Worm (Caenorhabditis elegans) whole organism, late embryonic: Measurements from ENCODE around the gene F56D6.13.

Experiments
- C38D4.7 ChIP-seq: fragments of 200-800 bp; sonication (Bioruptor generic); optimal IDR thresholded peaks from 2 replicates; lab custom pipeline; 2018; ENCODE audit warnings: mild to moderate bottlenecking, missing genetic modification characterization, moderate library complexity, missing compliant biosample characterization
- ahr-1 ChIP-seq: sonication (generic microtip); optimal IDR thresholded peaks from 2 replicates; lab custom pipeline; 2016; ENCODE audit warnings: missing genetic modification characterization, missing compliant biosample characterization
- ceh-2 ChIP-seq: sonication (generic microtip); optimal IDR thresholded peaks from 2 replicates; lab custom pipeline; 2016; ENCODE audit warnings: missing genotype, missing genetic modification characterization, missing compliant biosample characterization
- ceh-6 ChIP-seq: fragments of 200-800 bp; sonication (Bioruptor generic); optimal IDR thresholded peaks from 2 replicates; lab custom pipeline; 2018; ENCODE audit warnings: mild to moderate bottlenecking, missing genetic modification characterization, missing compliant biosample characterization
- ceh-9 ChIP-seq: sonication (generic microtip); optimal IDR thresholded peaks from 2 replicates; lab custom pipeline; 2016; ENCODE audit warnings: mild to moderate bottlenecking, missing genetic modification characterization, inconsistent platforms, missing compliant biosample characterization
- che-1 ChIP-seq: sonication (generic microtip); optimal IDR thresholded peaks from 2 replicates; lab custom pipeline; 2016; ENCODE audit warnings: mild to moderate bottlenecking, missing genetic modification characterization, missing compliant biosample characterization
- dmd-4 ChIP-seq: sonication (generic microtip); optimal IDR thresholded peaks from 2 replicates; lab custom pipeline; 2016; ENCODE audit warnings: borderline replicate concordance, missing genetic modification characterization, missing compliant biosample characterization
- elt-2 ChIP-seq: sonication (generic microtip); optimal IDR thresholded peaks from 2 replicates; lab custom pipeline; 2016; ENCODE audit warnings: missing genetic modification reagents, missing genetic modification characterization, missing compliant biosample characterization
- hlh-6 ChIP-seq: sonication (generic microtip); optimal IDR thresholded peaks from 2 replicates; lab custom pipeline; 2016; ENCODE audit warnings: missing genotype, missing genetic modification characterization, missing compliant biosample characterization
- pha-4 ChIP-seq: fragments of 150-350 bp; optimal IDR thresholded peaks from 2 replicates; lab custom pipeline; 2018; ENCODE audit warnings: missing biosample characterization, missing genetic modification reagents, missing genetic modification characterization
- pqm-1 ChIP-seq: sonication (generic microtip); optimal IDR thresholded peaks from 2 replicates; lab custom pipeline; 2016; ENCODE audit warnings: missing genetic modification characterization, missing compliant biosample characterization
- sox-2 ChIP-seq: fragments of 200-800 bp; sonication (Bioruptor generic); IDR thresholded peaks from 2 replicates; pipeline ENCODE4 v1.3.6; 2022; ENCODE audit warnings: missing genetic modification reagents, missing genetic modification characterization, missing compliant biosample characterization
- tbx-2 ChIP-seq: sonication (generic microtip); optimal IDR thresholded peaks from 2 replicates; lab custom pipeline; 2016; ENCODE audit warnings: missing genetic modification characterization, missing compliant biosample characterization
- ttx-3 ChIP-seq: sonication (generic microtip); optimal IDR thresholded peaks from 2 replicates; lab custom pipeline; 2016; ENCODE audit warnings: missing genetic modification reagents, missing genetic modification characterization, missing compliant biosample characterization

DNA sequence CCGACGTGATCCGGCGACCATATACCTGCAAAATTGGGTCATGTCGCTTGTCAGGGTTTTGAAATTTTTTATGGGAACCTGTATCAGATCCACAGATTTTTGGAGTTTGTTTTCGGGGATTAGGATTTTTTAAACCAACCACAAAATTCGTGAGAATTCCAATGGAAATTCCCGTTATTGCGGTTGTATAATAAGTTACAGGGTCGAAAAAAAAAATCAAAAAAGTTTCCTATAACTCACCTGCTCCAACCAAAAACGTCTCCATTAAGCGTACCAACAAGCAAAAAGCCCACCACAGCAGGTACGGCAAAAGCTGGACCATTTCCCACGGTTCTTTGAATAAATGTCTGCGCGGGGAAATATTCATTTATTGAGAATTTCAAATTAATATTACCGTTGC is 46.3 kb upstream of the F56D6.13 start:
- TF ChIP-seq elt-2 (tag; lab: Kevin White, UChicago) (no peak), che-1 (tag; lab: Kevin White, UChicago) (no peak), ceh-2 (tag; lab: Kevin White, UChicago) (no peak), ahr-1 (tag; lab: Kevin White, UChicago) (no peak), ceh-9 (tag; lab: Kevin White, UChicago) (no peak), sox-2 (GFP tag; lab: Robert Waterston, UW) (no peak), pqm-1 (no peak), tbx-2 (tag; lab: Kevin White, UChicago) (no peak), pha-4 (tag; lab: Kevin White, UChicago) (no peak), ceh-6 (GFP tag; lab: Kevin White, UChicago) (no peak), ttx-3 (tag; lab: Kevin White, UChicago) (no peak), hlh-6 (no peak), dmd-4 (tag; lab: Kevin White, UChicago) (no peak), C38D4.7 (GFP tag; lab: Kevin White, UChicago) (no peak)
